Worm (Caenorhabditis elegans) whole organism, L1 larva: ENCODE measurements around the gene irg-1.

Source experiments
- blmp-1 ChIP-seq: fragments of 150-350 bp; optimal IDR thresholded peaks from 2 replicates; lab custom pipeline; 2014; ENCODE audit warnings: missing biosample characterization, missing genetic modification characterization
- fkh-10 ChIP-seq: sonication (generic microtip); optimal IDR thresholded peaks from 2 replicates; lab custom pipeline; 2017; ENCODE audit warnings: missing biosample characterization, missing genetic modification reagents, missing genetic modification characterization
- grh-1 ChIP-seq: fragments of 200-800 bp; sonication (Bioruptor generic); IDR thresholded peaks from 2 replicates; pipeline ENCODE4 v1.3.6; 2022; ENCODE audit warnings: missing genetic modification reagents, missing genetic modification characterization, missing compliant biosample characterization
- mep-1 ChIP-seq: fragments of 150-350 bp; optimal IDR thresholded peaks from 2 replicates; lab custom pipeline; 2014; ENCODE audit warnings: missing biosample characterization, missing genetic modification characterization
- nhr-77 ChIP-seq: fragments of 150-350 bp; optimal IDR thresholded peaks from 2 replicates; lab custom pipeline; 2014; ENCODE audit warnings: missing biosample characterization, missing genetic modification characterization
- rnt-1 ChIP-seq: sonication (generic microtip); optimal IDR thresholded peaks from 2 replicates; lab custom pipeline; 2016; ENCODE audit warnings: mild to moderate bottlenecking, missing genetic modification characterization, moderate library complexity, missing compliant biosample characterization
- ztf-11 ChIP-seq, 2 experiments: sonication (generic microtip); optimal IDR thresholded peaks; 2 replicates each; lab custom pipeline; 2016 to 2017; ENCODE audit warnings: missing genetic modification characterization in 2 of 2, missing biosample characterization in 1 of 2, missing compliant biosample characterization in 1 of 2

- no peak for TF ChIP-seq grh-1 (GFP tag; lab: Robert Waterston, UW)
- no peak for TF ChIP-seq ztf-11 (tag; optimal IDR thresholded peaks at IDR 0.05; lab: Kevin White, UChicago)
- TF ChIP-seq mep-1, result no peak
- no peak for TF ChIP-seq fkh-10 (GFP tag; lab: Kevin White, UChicago)
- TF ChIP-seq nhr-77 (tag; lab: Kevin White, UChicago), result no peak
- TF ChIP-seq rnt-1, result no peak
- no peak for TF ChIP-seq blmp-1
Measured at ce11 chrV:3557422-3557821, 34.0 kb downstream of the irg-1 start, which contains the start of gene grl-31.
